Fruit fly (Drosophila melanogaster) S2 (cell line): ENCODE measurements around the gene CG8673.

Source experiments
- CG8478 ChIP-seq: fragments of >200 bp; optimal IDR thresholded peaks from 2 replicates; lab custom pipeline; 2018
- CTCF ChIP-seq, 2 experiments: fragments of >200 bp; optimal IDR thresholded peaks; 2 replicates each; lab custom pipeline; 2018

Gene CG8673

DNA sequence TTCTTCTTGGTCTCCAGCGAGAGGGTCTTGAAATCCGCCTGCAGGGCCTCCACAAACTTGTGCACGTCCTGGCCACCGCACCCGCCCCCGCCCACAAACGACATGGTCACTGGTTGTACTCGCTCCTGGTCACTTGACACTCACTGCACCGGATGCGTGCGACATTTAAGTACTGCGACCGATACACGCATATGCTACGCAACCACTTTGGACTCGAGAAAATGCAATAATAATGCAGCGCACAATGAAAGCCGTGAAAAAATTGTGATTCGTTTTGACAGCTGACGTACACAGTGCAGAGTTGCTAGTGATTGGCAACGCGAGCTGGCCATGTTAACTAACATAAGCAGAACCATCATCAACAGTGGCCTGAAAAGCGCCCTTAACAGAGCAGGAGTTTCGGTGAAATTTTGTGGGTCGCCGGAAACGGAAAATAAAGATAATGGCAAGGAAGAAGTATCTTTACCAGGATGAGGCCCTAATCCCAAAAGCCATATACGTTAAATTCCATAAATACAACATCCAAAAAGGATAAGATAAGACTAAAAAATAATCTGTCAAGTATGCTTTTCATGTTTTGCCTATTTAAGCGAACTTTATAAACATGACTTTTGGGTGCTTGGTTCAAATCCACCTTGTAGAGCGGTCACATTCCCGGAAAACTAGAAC, at the start of gene CG8673, which contains the start of gene mon2:
Gene CG8673 (plus strand): TSS at position 619 of the 669 bp plus-strand sequence.
Gene mon2 (minus strand): TSS at position 300 of the 669 bp plus-strand sequence.
- TF ChIP-seq CTCF (optimal IDR thresholded peaks at IDR 0.05; lab: Kevin White, UChicago) (no peak), CG8478 (lab: Kevin White, UChicago) (no peak)

DNA sequence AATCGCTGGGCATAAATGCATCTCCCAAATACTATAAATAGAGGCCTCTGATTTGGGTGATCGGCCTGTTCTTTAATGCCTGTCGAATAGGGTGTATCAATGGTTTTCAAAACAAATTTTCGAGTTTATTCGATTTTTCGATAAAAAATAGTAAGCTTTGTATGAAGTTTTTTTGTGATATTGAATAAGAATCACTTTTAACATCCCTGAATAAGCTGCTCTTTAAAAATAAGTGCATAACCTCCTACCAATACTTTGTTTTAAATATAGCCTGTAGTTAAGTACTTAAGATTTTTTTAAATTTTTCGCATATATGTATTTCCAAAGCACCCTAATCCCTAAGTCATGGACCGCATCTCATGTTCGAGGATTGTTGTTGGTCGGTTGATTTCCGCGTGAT, 43.5 kb upstream of the CG8673 start:
- no peak for TF ChIP-seq CG8478 (lab: Kevin White, UChicago)
- TF ChIP-seq CTCF (optimal IDR thresholded peaks at IDR 0.05; lab: Kevin White, UChicago), result no peak

DNA sequence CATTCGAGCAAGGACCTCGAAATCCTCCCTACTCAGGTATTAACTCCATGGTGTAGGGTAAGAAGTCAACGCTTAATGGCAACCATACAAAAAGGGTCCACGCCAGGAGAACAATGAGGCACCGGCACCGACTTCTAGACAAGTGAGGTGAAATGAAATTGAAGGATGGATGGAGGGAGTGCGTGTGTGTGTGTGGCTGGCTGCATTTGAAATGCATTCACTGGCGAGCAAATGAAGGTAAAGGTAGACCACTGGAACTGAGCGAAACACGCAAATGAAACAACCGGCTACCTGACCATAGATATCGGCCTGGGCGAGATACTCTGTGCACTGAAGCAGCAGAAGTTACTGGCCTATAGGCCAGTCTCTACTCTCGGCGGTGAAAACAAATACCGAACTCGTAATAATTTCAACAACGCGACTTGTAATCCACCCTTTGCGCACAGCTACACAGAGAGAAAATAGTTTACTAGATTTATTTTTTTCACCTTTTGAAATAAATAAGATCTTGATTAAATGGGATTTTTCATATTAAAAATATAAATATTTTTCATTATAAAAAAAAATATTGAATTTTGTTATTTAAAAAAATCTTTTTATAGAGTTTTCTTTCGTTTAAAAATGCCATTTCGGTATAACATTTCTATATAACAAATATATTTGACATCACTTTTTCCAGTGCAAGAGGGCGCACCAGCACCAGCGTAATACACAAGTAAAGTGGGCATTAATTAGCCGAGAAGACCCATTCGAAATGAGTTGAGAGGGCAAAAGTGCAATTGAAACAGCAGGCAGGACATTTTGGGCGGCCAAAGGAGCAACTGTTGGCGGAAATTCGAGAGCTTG, 42.3 kb upstream of the CG8673 start:
- TF ChIP-seq CG8478 (lab: Kevin White, UChicago) (no peak), CTCF (optimal IDR thresholded peaks at IDR 0.05; lab: Kevin White, UChicago) (no peak)

DNA sequence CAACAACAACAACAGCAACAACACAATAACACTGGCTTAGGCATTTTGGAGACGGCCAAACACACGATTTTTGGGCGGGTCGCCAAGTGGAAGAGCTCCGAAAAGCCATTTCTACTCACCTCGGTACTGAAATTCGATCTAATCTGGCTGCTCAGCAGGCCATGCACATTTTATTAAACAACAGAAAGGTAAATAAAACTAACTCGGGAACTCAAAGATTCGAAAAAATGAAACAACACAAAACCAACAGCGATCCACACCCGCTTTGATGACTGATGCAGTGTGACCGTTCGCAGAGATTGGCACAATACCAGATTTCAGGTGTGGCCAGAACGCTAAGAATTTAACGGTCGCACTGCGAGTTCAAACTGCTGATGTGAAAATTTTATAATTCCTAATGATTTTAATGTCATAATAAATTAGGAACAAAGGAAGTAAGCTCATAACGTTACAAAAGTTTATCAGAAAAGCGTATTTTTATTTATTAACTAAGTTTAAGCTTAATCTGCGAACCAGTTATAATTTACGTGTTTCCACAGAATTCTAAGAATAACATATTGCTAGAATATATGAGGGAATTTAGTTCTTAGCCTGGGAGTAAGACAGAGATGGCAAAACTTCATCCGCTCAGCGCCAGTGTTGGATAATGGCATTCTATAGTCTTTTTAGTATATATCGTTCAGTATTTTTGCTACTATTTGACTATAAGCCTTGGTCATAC, 41.3 kb upstream of the CG8673 start, which contains the start of gene Mcr:
Gene Mcr (minus strand): TSS at position 291 of the 721 bp plus-strand sequence.
- no peak for TF ChIP-seq CG8478 (lab: Kevin White, UChicago)
- no peak for TF ChIP-seq CTCF (optimal IDR thresholded peaks at IDR 0.05; lab: Kevin White, UChicago)

DNA sequence CACCGCTTCAGTTG, 40.9 kb upstream of the CG8673 start, which contains the start of gene Bsg:
Gene Bsg (plus strand): TSS at position 8 of the 14 bp plus-strand sequence.
- TF ChIP-seq CTCF (optimal IDR thresholded peaks at IDR 0.05; lab: Kevin White, UChicago) (no peak), CG8478 (lab: Kevin White, UChicago) (no peak)

DNA sequence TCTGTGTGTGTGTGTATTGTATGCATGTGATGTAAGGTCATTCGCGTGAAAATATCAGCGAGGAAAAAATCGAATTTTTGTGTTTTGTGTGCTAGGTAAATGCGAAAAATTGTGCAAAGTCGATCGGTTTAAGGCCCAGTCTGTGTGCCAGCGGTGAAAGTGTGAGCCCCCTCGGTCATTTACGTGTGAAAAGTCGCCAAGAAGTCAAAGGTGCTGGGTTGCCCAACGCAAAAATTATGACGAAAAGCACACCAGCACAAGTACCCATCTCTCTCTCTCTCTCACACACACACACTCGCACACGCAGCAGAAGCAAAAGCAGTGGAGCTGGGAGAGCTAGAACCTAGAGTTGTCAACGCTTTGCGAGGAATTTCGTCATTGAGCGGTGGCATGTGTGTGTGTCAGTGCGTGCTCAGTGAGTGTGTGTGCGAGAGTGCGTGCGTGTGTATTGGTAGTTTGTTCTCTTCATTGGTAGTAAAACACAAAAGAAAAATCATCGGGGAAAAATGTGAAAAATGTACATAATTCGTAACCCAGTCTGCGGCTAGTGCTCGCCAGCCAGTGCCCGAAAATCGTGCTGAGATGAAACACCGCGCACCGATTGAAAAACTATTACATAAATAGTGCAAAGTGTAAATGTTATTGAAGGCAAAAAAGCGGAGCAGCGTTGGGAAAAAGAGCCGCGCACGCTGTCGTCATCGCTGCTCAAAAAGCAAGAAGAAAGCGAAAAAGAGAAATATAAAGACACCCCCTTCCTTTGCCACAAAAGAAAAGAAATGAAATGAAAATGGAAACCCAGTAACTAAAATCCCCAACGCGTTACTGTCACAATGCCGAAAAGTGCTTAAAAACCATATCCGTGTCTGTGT, 40.5 kb upstream of the CG8673 start:
- TF ChIP-seq CG8478 (lab: Kevin White, UChicago), result no peak
- no peak for TF ChIP-seq CTCF (optimal IDR thresholded peaks at IDR 0.05; lab: Kevin White, UChicago)

DNA sequence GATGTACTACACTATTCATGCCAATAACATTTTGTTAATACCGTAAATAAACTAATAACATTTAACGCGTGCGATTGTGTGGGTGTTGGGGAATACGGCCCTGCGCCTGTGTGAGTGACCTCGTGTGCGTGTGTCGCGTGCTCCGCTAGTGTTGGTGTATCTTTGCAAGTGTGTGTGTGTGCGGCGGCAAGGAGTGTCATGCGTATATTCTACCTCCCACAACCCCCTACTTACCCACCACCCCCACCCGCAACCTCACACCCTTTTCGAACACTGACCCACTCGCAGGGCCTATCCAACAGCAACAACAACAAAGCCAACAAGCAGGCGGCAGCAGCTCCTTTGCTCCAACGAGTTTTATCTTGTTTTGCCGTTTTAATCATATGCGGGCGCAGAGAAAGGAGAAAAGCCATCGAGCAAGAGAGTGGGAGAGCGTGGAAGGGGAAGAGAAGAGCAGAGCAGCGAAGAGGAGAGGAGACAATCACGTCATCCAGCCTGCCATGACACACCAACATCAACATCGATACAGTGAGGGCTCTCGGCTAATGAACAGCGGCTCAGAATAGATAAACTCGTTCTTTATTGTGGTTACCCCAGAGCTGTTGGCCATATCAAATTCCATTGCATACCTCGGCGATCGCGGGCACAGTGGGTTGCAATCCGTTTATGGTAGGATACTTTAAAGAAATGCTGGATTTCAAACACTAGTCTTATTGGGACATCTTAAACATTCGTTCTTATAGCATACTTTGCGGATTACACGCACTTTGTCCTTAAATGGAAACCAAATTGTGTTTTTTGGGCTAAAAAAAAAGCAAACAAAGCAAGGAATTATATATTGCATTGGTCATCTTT, 39.6 kb upstream of the CG8673 start:
- TF ChIP-seq CG8478 (lab: Kevin White, UChicago), result no peak
- peak in 1 of 2 experiments; percentile 4 for TF ChIP-seq CTCF (optimal IDR thresholded peaks at IDR 0.05; lab: Kevin White, UChicago)

DNA sequence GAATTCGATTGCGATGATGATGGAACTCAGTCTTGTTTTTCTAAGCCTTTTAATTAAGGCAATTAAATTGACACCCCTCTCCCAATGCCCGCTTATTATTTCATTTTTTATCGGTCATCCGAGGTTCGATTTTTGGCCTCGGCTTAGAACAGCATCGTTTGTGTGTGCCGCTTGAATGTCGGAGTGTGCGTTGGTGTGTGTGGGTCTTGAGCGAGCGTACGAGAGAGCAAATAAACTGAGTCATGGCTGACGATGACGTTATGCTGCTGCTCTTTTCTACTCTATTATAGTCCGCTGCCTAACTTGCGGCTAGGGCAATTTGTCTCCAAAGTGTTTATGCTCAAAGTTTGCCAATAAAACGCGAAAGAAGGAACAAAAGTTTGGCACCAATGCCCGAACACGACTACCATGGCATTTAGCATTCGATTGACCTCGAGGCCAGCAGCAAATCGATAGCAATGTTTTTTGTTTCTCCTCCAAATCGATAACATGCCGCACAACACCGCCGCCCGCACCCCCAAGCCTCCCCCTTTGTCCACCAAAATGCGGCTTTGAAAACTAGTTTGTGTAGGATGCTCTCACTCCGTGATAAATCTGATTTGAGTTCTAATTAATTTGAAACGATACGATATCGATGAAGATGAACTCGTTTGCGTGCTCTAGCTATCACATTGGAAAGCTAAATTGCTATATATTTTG, 38.5 kb upstream of the CG8673 start:
- no peak for TF ChIP-seq CG8478 (lab: Kevin White, UChicago)
- no peak for TF ChIP-seq CTCF (optimal IDR thresholded peaks at IDR 0.05; lab: Kevin White, UChicago)

DNA sequence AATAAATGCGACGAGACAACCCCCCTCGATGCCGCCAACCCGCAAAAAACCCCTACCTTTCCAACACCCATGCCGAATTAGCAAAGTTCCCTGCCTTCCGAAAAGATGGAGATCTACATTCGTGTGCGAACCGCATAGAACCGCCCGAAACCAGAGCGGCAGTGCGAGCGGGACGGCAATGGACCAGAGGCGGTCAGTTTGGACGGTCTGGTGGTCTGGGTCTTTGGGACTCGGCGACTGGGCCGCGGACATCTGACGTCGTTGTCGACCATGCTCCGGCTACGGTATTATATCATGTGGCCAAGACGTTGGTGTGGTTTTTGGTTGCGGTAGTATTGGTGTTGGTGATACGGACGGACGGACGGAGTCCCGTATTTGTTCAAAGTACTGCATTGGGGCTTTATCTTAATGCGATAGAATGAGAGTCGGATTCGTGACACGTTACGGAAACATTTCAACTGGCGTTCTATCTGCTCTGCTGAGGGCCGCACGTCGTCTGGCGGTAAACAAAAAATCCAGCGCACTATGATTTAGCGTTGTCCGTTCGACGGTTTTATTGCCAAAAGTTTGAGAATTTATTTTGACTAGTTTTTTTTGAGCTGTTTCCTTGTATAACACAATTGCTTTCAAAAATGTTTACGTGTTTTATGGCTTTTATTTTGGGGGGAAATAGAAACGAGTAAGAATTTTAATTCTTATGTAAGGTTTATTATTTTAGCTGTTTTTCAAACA, 37.2 kb upstream of the CG8673 start:
- no peak for TF ChIP-seq CG8478 (lab: Kevin White, UChicago)

DNA sequence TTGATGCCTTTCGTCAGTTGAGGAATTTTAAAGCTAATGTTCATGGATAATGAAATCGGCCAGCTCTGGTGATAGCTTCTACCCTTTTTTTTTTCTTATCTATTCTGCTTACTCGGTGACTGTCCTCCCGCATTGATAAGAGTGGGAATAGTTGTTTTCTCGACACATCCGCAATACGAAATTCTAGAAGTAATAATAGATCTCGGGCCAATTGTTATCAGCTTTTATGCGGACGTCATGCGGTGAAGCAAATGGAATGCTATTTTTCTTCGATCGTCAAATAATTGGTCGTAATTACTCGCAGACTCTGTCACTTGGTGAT, 36.7 kb upstream of the CG8673 start:
- TF ChIP-seq CG8478 (lab: Kevin White, UChicago) (no peak), CTCF (optimal IDR thresholded peaks at IDR 0.05; lab: Kevin White, UChicago) (no peak)

DNA sequence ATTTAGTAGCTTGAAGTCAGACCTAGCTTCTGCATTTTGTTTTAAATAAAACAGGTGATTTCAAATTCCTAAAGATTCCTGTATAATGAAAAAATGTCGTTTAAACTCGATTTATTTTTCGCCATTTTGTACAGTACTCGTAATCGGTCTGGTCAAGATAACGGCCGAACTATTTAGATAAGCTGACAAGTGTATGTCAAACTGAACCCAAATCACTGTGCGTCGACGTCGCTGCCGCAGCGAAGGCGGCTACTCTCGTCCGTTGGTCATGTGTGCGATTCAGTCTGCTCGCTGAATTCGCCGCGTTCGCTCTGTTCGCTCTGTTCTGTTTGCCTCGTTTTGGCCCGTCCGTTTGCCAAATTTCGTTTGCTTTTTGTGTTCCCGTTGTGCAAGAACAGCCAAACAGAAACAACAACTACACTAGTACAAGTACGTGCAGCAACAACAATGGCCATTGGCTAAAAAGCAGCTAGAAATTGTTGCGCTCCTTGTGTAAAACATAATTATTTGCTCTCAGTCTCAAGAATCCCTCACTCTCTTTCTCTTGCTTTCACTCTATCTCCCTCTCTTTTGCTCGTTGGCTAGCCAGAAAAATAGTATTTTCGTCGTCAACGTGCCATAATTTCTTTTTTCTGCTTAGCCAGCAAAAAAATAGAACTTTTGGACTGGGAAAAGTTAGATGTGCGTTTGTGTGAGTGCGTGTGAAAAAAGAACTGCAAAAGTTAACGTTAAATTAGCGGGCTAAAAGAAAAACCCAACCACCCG, 35.9 kb upstream of the CG8673 start:
- TF ChIP-seq CTCF (optimal IDR thresholded peaks at IDR 0.05; lab: Kevin White, UChicago), result no peak
- TF ChIP-seq CG8478 (lab: Kevin White, UChicago), result no peak

DNA sequence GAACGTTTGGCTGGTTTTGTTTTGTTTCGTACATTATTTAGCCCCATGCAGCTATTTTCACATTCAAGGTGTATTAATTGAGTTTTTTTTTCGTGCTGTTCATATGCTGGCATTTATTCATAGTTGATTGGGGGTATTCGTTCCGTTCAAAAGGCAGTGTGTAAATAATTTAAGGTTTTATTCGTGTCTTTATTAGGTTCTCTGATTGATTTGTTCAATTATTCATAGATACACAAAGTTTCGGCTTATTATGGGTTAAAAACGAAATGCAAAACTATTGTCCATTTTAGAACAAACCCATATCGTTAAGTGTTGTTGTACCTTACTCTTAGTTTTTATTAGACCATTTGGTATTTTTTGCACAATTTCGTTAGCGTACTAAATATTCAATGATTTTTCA, 32.7 kb upstream of the CG8673 start:
- TF ChIP-seq CG8478 (lab: Kevin White, UChicago) (no peak), CTCF (optimal IDR thresholded peaks at IDR 0.05; lab: Kevin White, UChicago) (no peak)
